Worm (Caenorhabditis elegans) whole organism, L4 larva: ENCODE data around the gene piga-1.
A peak's percentile ranks its signal among the peaks of the same experiment; 100 is the strongest.

ENCODE experiments used
- aha-1 ChIP-seq: fragments of 150-350 bp; peaks from one replicate; lab custom pipeline; 2014; ENCODE audit warnings: missing biosample characterization, missing genetic modification characterization
- aly-2 ChIP-seq: sonication (generic microtip); optimal IDR thresholded peaks from 2 replicates; lab custom pipeline; 2018; ENCODE audit warnings: missing biosample characterization, missing genetic modification characterization
- arid-1 ChIP-seq: fragments of 200-800 bp; sonication (Bioruptor generic); conservative IDR thresholded peaks from 2 replicates; pipeline ENCODE4 v1.3.6; 2022; ENCODE audit warnings: missing genetic modification reagents, missing genetic modification characterization, missing compliant biosample characterization
- ceh-44 ChIP-seq: fragments of 200-800 bp; sonication (Bioruptor generic); IDR thresholded peaks from 2 replicates; pipeline ENCODE4 v1.3.6; 2022; ENCODE audit warnings: missing genetic modification reagents, missing genetic modification characterization, missing compliant biosample characterization
- ces-1 ChIP-seq: fragments of 150-350 bp; sonication (generic microtip); optimal IDR thresholded peaks from 4 replicates; lab custom pipeline; 2014; ENCODE audit warnings: missing biosample characterization, missing genetic modification reagents, missing genetic modification characterization
- daf-16 ChIP-seq, 3 experiments: sonication (generic microtip); optimal IDR thresholded peaks; 2 replicates each; lab custom pipeline; 2016 to 2017; ENCODE audit warnings: missing genetic modification characterization in 3 of 3, missing genetic modification reagents in 3 of 3, mild to moderate bottlenecking in 2 of 3, missing compliant biosample characterization in 2 of 3, missing biosample characterization in 1 of 3, moderate library complexity in 1 of 3
- dmd-9 ChIP-seq: fragments of 200-800 bp; sonication (Bioruptor generic); IDR thresholded peaks from 2 replicates; pipeline ENCODE4 v1.3.6; 2022; ENCODE audit warnings: missing genetic modification reagents, missing genetic modification characterization, missing compliant biosample characterization
- dpl-1 ChIP-seq: fragments of 150-350 bp; optimal IDR thresholded peaks from 2 replicates; lab custom pipeline; 2014; ENCODE audit warnings: missing biosample characterization, missing genetic modification reagents, missing genetic modification characterization
- duxl-1 ChIP-seq: sonication (generic microtip); optimal IDR thresholded peaks from 2 replicates; lab custom pipeline; 2016; ENCODE audit warnings: mild to moderate bottlenecking, missing genetic modification characterization, moderate library complexity, missing compliant biosample characterization; ENCODE audit not compliant: poor library complexity
- egl-43 ChIP-seq: fragments of 200-800 bp; sonication (Bioruptor generic); IDR thresholded peaks from 2 replicates; pipeline ENCODE4 v1.3.6; 2022; ENCODE audit warnings: missing genetic modification reagents, missing genetic modification characterization, missing compliant biosample characterization
- hif-1 ChIP-seq, 2 experiments: sonication (generic microtip); optimal IDR thresholded peaks; 2 replicates each; lab custom pipeline; 2016 to 2017; ENCODE audit warnings: missing compliant biosample characterization in 2 of 2, missing genetic modification characterization in 2 of 2, missing genetic modification reagents in 2 of 2, missing genotype in 2 of 2, mild to moderate bottlenecking in 1 of 2
- hlh-30 ChIP-seq: sonication (generic microtip); optimal IDR thresholded peaks from 2 replicates; lab custom pipeline; 2017; ENCODE audit warnings: antibody characterized with exemption, mild to moderate bottlenecking, missing genetic modification characterization, missing compliant biosample characterization; ENCODE audit not compliant: insufficient read depth
- lim-7 ChIP-seq: fragments of 200-800 bp; sonication (Bioruptor generic); IDR thresholded peaks from 2 replicates; pipeline ENCODE4 v1.3.6; 2022; ENCODE audit warnings: missing genetic modification characterization, missing compliant biosample characterization
- madf-5 ChIP-seq, 2 experiments: fragments of 200-800 bp; sonication (Bioruptor generic); IDR thresholded peaks; 2 replicates each; pipeline ENCODE4 v1.3.6; 2022; ENCODE audit warnings: missing compliant biosample characterization in 2 of 2, missing genetic modification characterization in 2 of 2
- mxl-3 ChIP-seq: fragments of 200-800 bp; sonication (Bioruptor generic); optimal IDR thresholded peaks from 2 replicates; lab custom pipeline; 2018; ENCODE audit warnings: mild to moderate bottlenecking, missing genetic modification characterization, missing compliant biosample characterization
- nhr-11 ChIP-seq: fragments of 150-350 bp; optimal IDR thresholded peaks from 2 replicates; lab custom pipeline; 2014; ENCODE audit warnings: missing biosample characterization, missing genetic modification characterization
- nhr-28 ChIP-seq: fragments of 150-350 bp; optimal IDR thresholded peaks from 2 replicates; lab custom pipeline; 2014; ENCODE audit warnings: missing biosample characterization, missing genetic modification characterization
- nhr-6 ChIP-seq: fragments of 150-350 bp; optimal IDR thresholded peaks from 2 replicates; lab custom pipeline; 2014; ENCODE audit warnings: missing biosample characterization, missing genetic modification characterization
- nhr-77 ChIP-seq: fragments of 150-350 bp; optimal IDR thresholded peaks from 2 replicates; lab custom pipeline; 2014; ENCODE audit warnings: missing biosample characterization, missing genetic modification characterization
- pha-4 ChIP-seq, 2 experiments: fragments of 150-350 bp in 1 of 2; fragments of 200-800 bp in 1 of 2; sonication (Bioruptor generic) in 1 of 2; IDR thresholded peaks in 1 of 2; optimal IDR thresholded peaks in 1 of 2; 2 replicates each; pipeline versions ENCODE4 v1.3.6 to Lab custom; 2014 to 2022; ENCODE audit warnings: missing genetic modification characterization in 2 of 2, missing genetic modification reagents in 2 of 2, missing biosample characterization in 1 of 2, missing compliant biosample characterization in 1 of 2
- php-3 ChIP-seq: fragments of 200-800 bp; sonication (Bioruptor generic); IDR thresholded peaks from 2 replicates; pipeline ENCODE4 v1.3.6; 2022; ENCODE audit warnings: missing genetic modification reagents, missing genetic modification characterization, missing compliant biosample characterization
- sdz-12 ChIP-seq: fragments of 200-800 bp; sonication (Bioruptor generic); optimal IDR thresholded peaks from 2 replicates; lab custom pipeline; 2018; ENCODE audit warnings: mild to moderate bottlenecking, missing genetic modification characterization, missing compliant biosample characterization
- snpc-1.2 ChIP-seq: fragments of 200-800 bp; sonication (Bioruptor generic); IDR thresholded peaks from 2 replicates; pipeline ENCODE4 v1.3.6; 2022; ENCODE audit warnings: missing genetic modification reagents, missing genetic modification characterization, missing compliant biosample characterization
- snpc-4 ChIP-seq: fragments of 150-350 bp; optimal IDR thresholded peaks from 2 replicates; lab custom pipeline; 2014; ENCODE audit warnings: missing biosample characterization, missing genetic modification characterization
- spr-1 ChIP-seq: sonication (generic microtip); optimal IDR thresholded peaks from 2 replicates; lab custom pipeline; 2016; ENCODE audit warnings: mild to moderate bottlenecking, missing genetic modification characterization, missing compliant biosample characterization
- unc-62 ChIP-seq, 3 experiments: fragments of 150-350 bp in 1 of 3; sonication (generic microtip); optimal IDR thresholded peaks in 2 of 3; peaks in 1 of 3; 1 replicate in 1 of 3; 2 replicates in 2 of 3; lab custom pipeline; 2014 to 2017; ENCODE audit warnings: missing biosample characterization in 3 of 3, missing genetic modification characterization in 3 of 3, missing genetic modification reagents in 3 of 3, missing genotype in 1 of 3
- vab-7 ChIP-seq: fragments of 200-800 bp; sonication (Bioruptor generic); IDR thresholded peaks from 2 replicates; pipeline ENCODE4 v1.3.6; 2022; ENCODE audit warnings: missing genetic modification reagents, missing genetic modification characterization, missing compliant biosample characterization
- zfp-3 ChIP-seq: fragments of 200-800 bp; sonication (Bioruptor generic); conservative IDR thresholded peaks from 2 replicates; pipeline ENCODE4 v1.3.6; 2022; ENCODE audit warnings: missing genetic modification reagents, missing genetic modification characterization, missing compliant biosample characterization
- zip-11 ChIP-seq: fragments of 200-800 bp; sonication (Bioruptor generic); IDR thresholded peaks from 2 replicates; pipeline ENCODE4 v1.3.6; 2022; ENCODE audit warnings: missing genetic modification characterization, missing compliant biosample characterization

Gene piga-1

DNA sequence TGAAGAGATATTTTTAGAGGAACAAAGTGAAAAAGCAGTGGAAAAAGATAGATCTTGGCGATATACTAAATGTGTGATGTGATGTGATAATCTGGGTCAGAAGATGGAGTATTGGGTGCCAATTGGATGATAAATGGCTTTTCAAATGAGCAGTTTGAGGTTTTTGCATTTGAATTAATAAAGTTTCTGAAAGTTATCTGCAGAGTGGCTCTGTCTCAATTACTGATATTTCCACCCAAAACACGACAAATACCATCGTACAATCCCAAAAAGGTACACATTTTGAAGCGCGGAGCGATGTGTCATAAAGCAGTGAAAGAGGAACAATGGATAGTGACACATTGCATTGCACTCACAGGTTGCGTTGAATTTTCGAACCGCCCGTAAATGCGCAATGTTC is 22.0 kb downstream of the piga-1 start:
- TF ChIP-seq php-3 (GFP tag; lab: Robert Waterston, UW) (no peak), unc-62 (GFP tag; optimal IDR thresholded peaks at IDR 0.05 in 1 of 2; lab: Kevin White, UChicago) (peak in 1 of 2 experiments; percentile 96), unc-62 (tag; optimal IDR thresholded peaks at IDR 0.05; lab: Kevin White, UChicago) (no peak), aha-1 (tag; lab: Kevin White, UChicago) (peak; percentile 26)

DNA sequence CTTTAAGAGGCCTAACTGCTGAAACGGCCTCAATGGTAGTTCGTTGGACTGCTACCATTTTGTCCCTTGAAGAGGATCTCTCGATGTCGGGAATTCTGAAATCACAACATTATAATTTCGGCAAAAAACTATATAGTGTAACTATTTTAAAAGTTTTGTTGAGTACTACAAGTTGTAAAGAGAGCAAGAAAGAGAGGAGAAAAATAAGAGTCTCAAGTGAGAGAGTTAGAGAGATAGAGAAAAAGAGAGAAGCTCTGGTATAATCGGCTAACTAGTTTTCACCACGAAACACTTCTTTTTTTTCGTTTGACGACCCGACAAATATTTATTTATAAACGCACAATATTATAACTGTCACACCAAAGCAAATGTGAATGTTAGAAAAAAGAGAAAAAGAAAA is 23.9 kb downstream of the piga-1 start, which contains the start of gene vab-9:
Gene vab-9, minus strand, starts transcription at position 101 of the 400 bp plus-strand sequence.
- no peak for TF ChIP-seq dmd-9
- no peak for TF ChIP-seq ces-1 (GFP tag; lab: Kevin White, UChicago)
- TF ChIP-seq daf-16 (GFP tag; optimal IDR thresholded peaks at IDR 0.05; lab: Kevin White, UChicago) = no peak
- no peak for TF ChIP-seq daf-16 (tag; optimal IDR thresholded peaks at IDR 0.05; lab: Kevin White, UChicago)
- TF ChIP-seq nhr-6 (tag; lab: Kevin White, UChicago) = no peak
- no peak for TF ChIP-seq pha-4 (GFP tag; IDR thresholded peaks at IDR 0.05; lab: Robert Waterston, UW)
- TF ChIP-seq pha-4 (tag; optimal IDR thresholded peaks at IDR 0.05; lab: Kevin White, UChicago) = no peak
- TF ChIP-seq aha-1 (tag; lab: Kevin White, UChicago) = no peak
- no peak for TF ChIP-seq aly-2 (tag; lab: Kevin White, UChicago)
- TF ChIP-seq spr-1 (tag; lab: Kevin White, UChicago) = no peak
- TF ChIP-seq nhr-11 (tag; lab: Kevin White, UChicago) = no peak
- TF ChIP-seq duxl-1 (tag; lab: Kevin White, UChicago) = no peak
- no peak for TF ChIP-seq sdz-12

DNA sequence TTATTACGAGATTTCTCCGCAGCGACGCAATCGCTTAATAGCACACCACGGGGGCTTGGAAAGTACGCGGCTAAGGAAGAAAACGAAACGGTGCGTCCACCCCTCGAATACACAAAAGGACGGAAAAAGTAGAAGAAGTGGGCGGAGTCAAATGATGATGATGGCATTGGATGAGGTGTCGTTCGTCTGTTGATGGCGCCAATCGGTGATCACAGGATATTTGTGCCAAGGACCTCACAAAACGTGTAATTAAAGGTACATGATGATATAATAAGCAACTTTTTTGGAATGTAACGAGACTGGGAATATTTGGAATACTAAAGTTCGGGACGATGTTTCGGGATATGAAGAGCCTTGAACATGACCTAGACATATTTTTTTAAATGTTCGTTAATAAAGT is 27.1 kb downstream of the piga-1 start, which contains the start of gene cutl-12:
Gene cutl-12, minus strand, starts transcription at position 101 of the 400 bp plus-strand sequence.
- no peak for TF ChIP-seq snpc-4 (tag; lab: Kevin White, UChicago)
- TF ChIP-seq madf-5 (GFP tag; IDR thresholded peaks at IDR 0.05; lab: Robert Waterston, UW) = no peak

DNA sequence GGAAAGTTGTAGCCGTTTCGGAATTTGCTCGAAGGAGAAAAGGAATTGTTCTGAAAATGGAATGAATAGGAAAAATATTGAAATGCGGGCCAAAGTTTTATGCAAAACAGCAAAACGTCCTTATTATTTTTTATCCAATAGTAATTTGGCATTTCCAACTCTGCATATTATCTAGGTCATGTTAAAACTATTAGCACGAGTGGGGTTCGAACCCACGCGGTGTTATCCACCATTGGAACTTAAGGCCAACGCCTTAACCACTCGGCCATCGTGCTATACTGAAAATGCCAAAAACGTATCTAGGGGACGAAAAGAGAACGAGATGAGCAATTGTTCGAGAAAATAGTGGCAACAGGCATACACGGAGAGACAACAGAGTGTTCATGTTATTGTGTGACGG is 29.7 kb downstream of the piga-1 start:
- TF ChIP-seq lim-7 (GFP tag; lab: Robert Waterston, UW) = 0 out of 2 replicates have a peak, but pooled peaks have one; percentile 30
- TF ChIP-seq dpl-1 (GFP tag; lab: Kevin White, UChicago) = no peak
- TF ChIP-seq ceh-44 (GFP tag; lab: Robert Waterston, UW) = no peak
- TF ChIP-seq daf-16 (GFP tag; optimal IDR thresholded peaks at IDR 0.05; lab: Kevin White, UChicago) = no peak
- no peak for TF ChIP-seq daf-16 (tag; optimal IDR thresholded peaks at IDR 0.05; lab: Kevin White, UChicago)
- TF ChIP-seq arid-1 = 0 out of 2 replicates have a peak, but pooled peaks have one; percentile 13
- no peak for TF ChIP-seq pha-4 (GFP tag; IDR thresholded peaks at IDR 0.05; lab: Robert Waterston, UW)
- TF ChIP-seq pha-4 (tag; optimal IDR thresholded peaks at IDR 0.05; lab: Kevin White, UChicago) = no peak
- no peak for TF ChIP-seq snpc-4 (tag; lab: Kevin White, UChicago)

DNA sequence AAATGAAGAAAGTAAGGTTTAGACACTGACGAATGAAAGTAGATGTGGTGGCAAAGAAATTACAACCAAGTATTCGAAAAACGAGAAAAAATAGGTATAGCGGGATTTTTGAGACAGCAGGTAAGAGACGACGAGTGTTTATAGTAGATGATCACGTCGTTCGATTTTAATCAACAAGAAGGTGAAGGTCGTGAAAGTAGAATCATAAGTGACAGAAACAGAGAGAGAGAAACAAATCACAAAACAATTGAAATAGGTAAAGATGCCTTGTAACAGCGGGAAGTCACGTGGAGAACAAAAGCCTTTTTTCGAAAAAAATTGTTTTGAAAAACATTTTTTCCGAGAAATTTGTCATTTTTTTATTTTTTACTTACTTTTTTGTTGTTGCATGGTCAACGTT is 31.4 kb downstream of the piga-1 start, which contains the start of gene T22C8.6:
Gene T22C8.6, minus strand, starts transcription at position 194 of the 400 bp plus-strand sequence.
- TF ChIP-seq mxl-3 = peak; percentile 5
- peak; percentile 45 for TF ChIP-seq hlh-30 (tag; lab: Kevin White, UChicago)
- no peak for TF ChIP-seq zfp-3 (GFP tag; lab: Robert Waterston, UW)
- TF ChIP-seq nhr-28 = peak; percentile 16
- no peak for TF ChIP-seq snpc-1.2 (GFP tag; lab: Robert Waterston, UW)
- TF ChIP-seq, all 104 proteins: peak for 3

DNA sequence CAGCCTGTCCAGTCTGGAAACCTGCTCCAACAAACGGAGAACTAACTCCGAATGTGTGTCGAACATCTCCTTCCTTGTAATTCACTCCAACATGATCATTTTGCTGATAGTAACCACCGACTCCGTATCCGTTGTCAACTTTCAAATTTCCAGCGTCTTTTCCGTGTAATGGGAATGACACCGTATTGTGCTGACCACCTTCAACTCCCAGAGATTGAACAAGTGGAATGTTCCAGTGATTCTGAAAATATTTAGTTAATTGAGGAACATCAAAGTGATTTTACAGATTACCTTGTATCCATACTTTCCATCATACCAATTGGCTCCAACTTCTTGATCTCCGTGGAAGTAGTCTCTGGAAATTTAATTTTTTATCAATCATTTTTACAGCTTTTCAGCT is 33.6 kb downstream of the piga-1 start:
- TF ChIP-seq egl-43 (GFP tag; lab: Robert Waterston, UW) (no peak), hif-1 (tag; optimal IDR thresholded peaks at IDR 0.05; lab: Kevin White, UChicago) (no peak), zip-11 (GFP tag; lab: Robert Waterston, UW) (no peak), nhr-77 (tag; lab: Kevin White, UChicago) (no peak), aha-1 (tag; lab: Kevin White, UChicago) (peak; percentile 93), vab-7 (GFP tag; lab: Robert Waterston, UW) (no peak)
